Fruit fly (Drosophila melanogaster): ENCODE measurements around the gene CG13008.

DNA sequence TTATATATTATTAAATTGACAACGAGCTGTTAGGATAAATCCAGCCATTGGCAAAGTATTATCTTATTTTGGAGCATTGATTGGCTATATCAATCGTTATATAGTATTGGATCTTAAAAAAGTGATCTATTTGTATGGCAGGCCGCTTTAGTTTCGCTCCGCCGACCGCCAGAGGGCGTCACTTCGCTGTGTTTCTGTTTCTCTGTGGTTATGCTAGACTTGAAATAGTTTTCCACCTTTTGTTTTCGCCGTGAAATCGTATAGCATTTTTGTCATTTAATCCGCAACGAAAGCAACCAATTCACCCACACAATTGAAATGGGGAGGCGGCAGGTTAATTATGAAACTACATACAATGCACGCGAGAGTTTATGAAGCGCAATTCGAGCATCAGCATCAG, 35.7 kb downstream of the CG13008 start:
- no peak for TF ChIP-seq Pif1B (GFP tag; optimal IDR thresholded peaks at IDR 0.05)
- no peak for TF ChIP-seq Ets98B (GFP tag; IDR thresholded peaks at IDR 0.05)

Data from whole organism, pupa.